Fruit fly (Drosophila melanogaster): Measurements from ENCODE around the gene CG13282.

DNA sequence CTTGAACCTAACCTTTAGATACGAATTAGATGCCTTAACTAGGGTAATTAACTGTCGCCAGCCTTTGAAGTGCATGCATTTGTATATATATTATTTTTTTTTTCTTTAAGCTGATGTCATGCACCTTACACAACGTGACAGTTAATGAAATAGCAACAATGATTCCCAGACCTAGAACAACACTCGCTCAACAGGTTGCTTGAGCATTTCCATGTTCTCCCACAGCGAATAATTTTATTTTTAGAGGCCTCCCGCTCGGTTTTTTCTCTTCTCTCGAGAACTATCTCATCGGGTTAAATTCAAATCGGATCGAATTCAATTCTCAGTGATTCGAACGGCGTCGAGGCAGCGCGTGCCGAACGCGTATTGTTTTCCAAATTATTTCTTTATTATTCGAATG, 35.6 kb downstream of the CG13282 start, which contains the start of gene Ugt37D1:
- no peak for TF ChIP-seq CTCF (optimal IDR thresholded peaks at IDR 0.05)
- TF ChIP-seq CG8478 (optimal IDR thresholded peaks at IDR 0.05) = no peak

Measured in S2 (cell line).